Fruit fly (Drosophila melanogaster): ENCODE results near the gene opm.
A peak's percentile ranks its signal among the peaks of the same experiment; 100 is the strongest.

The opm gene

dm6 chrX:15023826-15024545 lies 42.2 kb downstream of the opm start, which contains the start of gene be:
Gene be (plus strand): TSS chrX:15024436.
- TF ChIP-seq h (optimal IDR thresholded peaks at IDR 0.05) (no peak), Sin3A (optimal IDR thresholded peaks at IDR 0.05) (no peak), Myc (optimal IDR thresholded peaks at IDR 0.05) (no peak), insv (optimal IDR thresholded peaks at IDR 0.05) (no peak), psq (optimal IDR thresholded peaks at IDR 0.05) (no peak), ttk (optimal IDR thresholded peaks at IDR 0.05) (no peak)

DNA sequence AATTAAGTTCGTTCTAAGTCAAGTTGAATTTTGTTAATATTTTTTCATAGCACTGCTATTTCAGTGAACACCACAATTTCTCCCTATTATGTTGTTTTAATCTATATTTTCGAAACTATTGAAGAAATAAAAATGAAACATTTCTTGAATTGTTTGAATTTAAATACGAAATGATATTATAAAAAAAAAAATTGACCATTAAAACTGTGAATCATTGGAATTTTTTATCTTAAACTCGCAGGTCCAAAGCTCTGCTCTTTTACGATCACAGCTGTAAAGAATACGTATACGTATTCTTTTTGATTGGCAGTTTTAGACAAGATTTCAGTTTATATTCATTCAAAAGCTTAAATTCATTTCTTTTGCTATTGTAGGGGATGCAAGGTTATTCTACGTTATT lies 42.8 kb downstream of the opm start:
- TF ChIP-seq ttk (optimal IDR thresholded peaks at IDR 0.05): no peak
- TF ChIP-seq insv (optimal IDR thresholded peaks at IDR 0.05): no peak
- TF ChIP-seq h (optimal IDR thresholded peaks at IDR 0.05): no peak
- no peak for TF ChIP-seq Myc (optimal IDR thresholded peaks at IDR 0.05)
- no peak for TF ChIP-seq psq (optimal IDR thresholded peaks at IDR 0.05)
- no peak for TF ChIP-seq Sin3A (optimal IDR thresholded peaks at IDR 0.05)

DNA sequence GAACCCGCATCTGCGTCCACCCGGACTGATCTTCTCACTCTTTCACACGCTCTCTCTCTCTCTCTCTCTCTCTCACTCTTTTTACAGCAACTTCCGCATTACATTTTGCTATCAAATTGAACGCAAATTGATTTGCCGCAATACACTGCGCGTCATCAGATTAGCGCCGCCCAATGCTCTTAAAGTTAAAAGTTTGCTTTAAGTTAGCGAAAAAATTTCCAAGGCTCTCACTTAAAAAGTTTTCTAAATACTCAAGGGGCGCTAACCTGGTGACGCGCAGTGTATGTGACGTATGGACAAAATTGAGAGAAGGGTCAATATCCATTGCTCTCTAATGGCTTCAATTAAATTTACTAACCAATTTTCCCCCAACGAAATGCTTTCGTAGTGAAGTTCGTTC lies 44.0 kb downstream of the opm start:
- TF ChIP-seq insv (optimal IDR thresholded peaks at IDR 0.05): no peak
- no peak for TF ChIP-seq Myc (optimal IDR thresholded peaks at IDR 0.05)
- no peak for TF ChIP-seq psq (optimal IDR thresholded peaks at IDR 0.05)
- no peak for TF ChIP-seq Sin3A (optimal IDR thresholded peaks at IDR 0.05)
- no peak for TF ChIP-seq ttk (optimal IDR thresholded peaks at IDR 0.05)
- no peak for TF ChIP-seq h (optimal IDR thresholded peaks at IDR 0.05)

DNA sequence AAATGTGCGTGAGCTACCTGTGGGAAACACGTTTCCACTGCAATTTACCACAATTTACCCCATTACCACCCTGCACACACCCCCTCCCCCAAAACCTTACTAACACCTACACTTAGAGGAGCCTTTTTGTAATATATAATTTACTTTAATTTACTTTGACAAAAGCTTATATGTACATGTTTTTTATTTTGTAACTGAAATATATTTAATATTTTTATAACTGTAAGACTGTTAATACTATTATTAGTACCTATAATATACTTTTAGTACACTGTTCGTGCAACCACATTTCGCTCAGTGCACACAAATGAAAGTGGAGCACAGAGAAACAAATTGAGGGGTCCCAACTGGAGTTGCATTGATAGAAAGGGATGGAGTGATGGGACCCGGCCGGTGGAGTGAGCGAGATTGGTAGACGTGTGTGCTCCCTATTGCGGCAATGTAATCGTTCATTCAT lies 45.2 kb downstream of the opm start:
- peak; percentile 49 for TF ChIP-seq psq (optimal IDR thresholded peaks at IDR 0.05)
- TF ChIP-seq Sin3A (optimal IDR thresholded peaks at IDR 0.05): no peak
- no peak for TF ChIP-seq Myc (optimal IDR thresholded peaks at IDR 0.05)
- no peak for TF ChIP-seq ttk (optimal IDR thresholded peaks at IDR 0.05)
- TF ChIP-seq insv (optimal IDR thresholded peaks at IDR 0.05): no peak
- no peak for TF ChIP-seq h (optimal IDR thresholded peaks at IDR 0.05)

- TF ChIP-seq ttk (optimal IDR thresholded peaks at IDR 0.05): no peak
- no peak for TF ChIP-seq insv (optimal IDR thresholded peaks at IDR 0.05)
- TF ChIP-seq h (optimal IDR thresholded peaks at IDR 0.05): no peak
- TF ChIP-seq Myc (optimal IDR thresholded peaks at IDR 0.05): no peak
- no peak for TF ChIP-seq psq (optimal IDR thresholded peaks at IDR 0.05)
- no peak for TF ChIP-seq Sin3A (optimal IDR thresholded peaks at IDR 0.05)
Measured at dm6 chrX:15019413-15019812, 46.8 kb downstream of the opm start.
